Fruit fly (Drosophila melanogaster) whole organism, embryonic: ENCODE measurements around the gene mora.

Experiments used
- Abd-B ChIP-seq: fragments of 200-800 bp; sonication (Bioruptor generic); optimal IDR thresholded peaks from 2 replicates; lab custom pipeline; 2018; ENCODE audit warnings: missing biosample characterization, mild to moderate bottlenecking, missing genetic modification characterization, moderate library complexity
- Ada2b ChIP-seq: fragments of 200-800 bp; sonication (Bioruptor generic); IDR thresholded peaks from 2 replicates; pipeline ENCODE4 v1.3.6; 2022; ENCODE audit warnings: missing biosample characterization, missing genetic modification characterization
- BEAF-32 ChIP-seq: fragments of 200-800 bp; sonication (Bioruptor generic); optimal IDR thresholded peaks from 3 replicates; lab custom pipeline; 2017; ENCODE audit warnings: missing biosample characterization, missing genetic modification characterization, mild to moderate bottlenecking, moderate library complexity, missing genetic modification reagents
- CG12236 ChIP-seq: fragments of 200-800 bp; sonication (Bioruptor generic); optimal IDR thresholded peaks from 2 replicates; lab custom pipeline; 2016; ENCODE audit warnings: missing biosample characterization, missing genetic modification characterization
- CG1233 ChIP-seq: fragments of 200-800 bp; sonication (Bioruptor generic); optimal IDR thresholded peaks from 4 replicates; lab custom pipeline; 2018; ENCODE audit warnings: missing biosample characterization, mild to moderate bottlenecking, missing genetic modification characterization
- CG12744 ChIP-seq: fragments of 200-800 bp; sonication (Bioruptor generic); optimal IDR thresholded peaks from 2 replicates; lab custom pipeline; 2016; ENCODE audit warnings: missing biosample characterization, missing genetic modification characterization
- CG13287 ChIP-seq: fragments of 200-800 bp; sonication (Bioruptor generic); IDR thresholded peaks from 2 replicates; pipeline ENCODE4 v1.3.6; 2022; ENCODE audit warnings: missing biosample characterization, missing genetic modification characterization; ENCODE audit not compliant: partially characterized antibody
- CG14710 ChIP-seq: fragments of 200-800 bp; sonication (Bioruptor generic); optimal IDR thresholded peaks from 3 replicates; lab custom pipeline; 2019; ENCODE audit warnings: missing biosample characterization, mild to moderate bottlenecking, missing genetic modification characterization, moderate library complexity
- CG15514 ChIP-seq: fragments of 200-800 bp; sonication (Bioruptor generic); optimal IDR thresholded peaks from 3 replicates; lab custom pipeline; 2017; ENCODE audit warnings: missing biosample characterization, missing genetic modification characterization, mild to moderate bottlenecking, moderate library complexity, missing genetic modification reagents
- CG16779 ChIP-seq: fragments of 200-800 bp; sonication (Bioruptor generic); IDR thresholded peaks from 2 replicates; pipeline ENCODE4 v1.3.6; 2022; ENCODE audit warnings: missing biosample characterization, missing genetic modification characterization
- CG17912 ChIP-seq: fragments of 200-800 bp; sonication (Bioruptor generic); optimal IDR thresholded peaks from 2 replicates; lab custom pipeline; 2018; ENCODE audit warnings: missing biosample characterization, mild to moderate bottlenecking, missing genetic modification characterization
- CG1832 ChIP-seq: fragments of 200-800 bp; sonication (Bioruptor generic); optimal IDR thresholded peaks from 2 replicates; lab custom pipeline; 2017; ENCODE audit warnings: missing biosample characterization, mild to moderate bottlenecking, missing genetic modification characterization, inconsistent platforms
- CG18619 ChIP-seq: fragments of 200-800 bp; sonication (Bioruptor generic); optimal IDR thresholded peaks from 3 replicates; lab custom pipeline; 2017; ENCODE audit warnings: missing biosample characterization, mild to moderate bottlenecking, missing genetic modification characterization
- CG18764 ChIP-seq: fragments of 200-800 bp; sonication (Bioruptor generic); optimal IDR thresholded peaks from 3 replicates; lab custom pipeline; 2016; ENCODE audit warnings: missing biosample characterization, missing genetic modification characterization
- CG2889 ChIP-seq: fragments of 200-800 bp; sonication (Bioruptor generic); IDR thresholded peaks from 3 replicates; pipeline ENCODE4 v1.3.6; 2022; ENCODE audit warnings: missing biosample characterization, missing genetic modification characterization
- CG31365 ChIP-seq: fragments of 200-800 bp; sonication (Bioruptor generic); optimal IDR thresholded peaks from 2 replicates; lab custom pipeline; 2018; ENCODE audit warnings: missing biosample characterization, mild to moderate bottlenecking, missing genetic modification characterization
- CG31441 ChIP-seq: fragments of 200-800 bp; sonication (Bioruptor generic); IDR thresholded peaks from 2 replicates; pipeline ENCODE4 v1.3.6; 2022; ENCODE audit warnings: missing biosample characterization, missing genetic modification characterization
- CG3163 ChIP-seq: fragments of 200-800 bp; sonication (Bioruptor generic); optimal IDR thresholded peaks from 3 replicates; lab custom pipeline; 2016; ENCODE audit warnings: missing biosample characterization, missing genetic modification characterization
- CG4707 ChIP-seq: fragments of 200-800 bp; sonication (Bioruptor generic); optimal IDR thresholded peaks from 2 replicates; lab custom pipeline; 2018; ENCODE audit warnings: missing biosample characterization, mild to moderate bottlenecking, missing genetic modification characterization, moderate library complexity
- CG6813 ChIP-seq: fragments of 200-800 bp; sonication (Bioruptor generic); optimal IDR thresholded peaks from 2 replicates; lab custom pipeline; 2017; ENCODE audit warnings: missing biosample characterization, missing genetic modification characterization, mild to moderate bottlenecking, moderate library complexity, missing genetic modification reagents
- Camta ChIP-seq: fragments of 200-800 bp; sonication (Bioruptor generic); optimal IDR thresholded peaks from 2 replicates; lab custom pipeline; 2016; ENCODE audit warnings: missing biosample characterization, missing genetic modification characterization
- Dek ChIP-seq: fragments of 200-800 bp; sonication (Bioruptor generic); optimal IDR thresholded peaks from 3 replicates; lab custom pipeline; 2019; ENCODE audit warnings: missing biosample characterization, mild to moderate bottlenecking, missing genetic modification characterization, moderate library complexity
- Ets97D ChIP-seq: fragments of 200-800 bp; sonication (Bioruptor generic); optimal IDR thresholded peaks from 3 replicates; lab custom pipeline; 2016; ENCODE audit warnings: missing biosample characterization, missing genetic modification characterization
- Fer1 ChIP-seq: fragments of 200-800 bp; sonication (Bioruptor generic); optimal IDR thresholded peaks from 2 replicates; lab custom pipeline; 2017; ENCODE audit warnings: missing biosample characterization, mild to moderate bottlenecking, missing genetic modification characterization
- H2.0 ChIP-seq: fragments of 200-800 bp; sonication (Bioruptor generic); IDR thresholded peaks from 2 replicates; pipeline ENCODE4 v1.3.6; 2022; ENCODE audit warnings: missing biosample characterization, missing genetic modification characterization
- HHEX ChIP-seq: fragments of 200-800 bp; sonication (Bioruptor generic); optimal IDR thresholded peaks from 3 replicates; lab custom pipeline; 2017; ENCODE audit warnings: missing biosample characterization, mild to moderate bottlenecking, missing genetic modification characterization, missing genetic modification reagents
- HmgD ChIP-seq: fragments of 200-800 bp; sonication (Bioruptor generic); optimal IDR thresholded peaks from 3 replicates; lab custom pipeline; 2016; ENCODE audit warnings: missing biosample characterization, missing genetic modification characterization
- Meics ChIP-seq: fragments of 200-800 bp; sonication (Bioruptor generic); optimal IDR thresholded peaks from 2 replicates; lab custom pipeline; 2017; ENCODE audit warnings: missing biosample characterization, mild to moderate bottlenecking, missing genetic modification characterization
- Nf-YB ChIP-seq: fragments of 200-800 bp; sonication (Bioruptor generic); optimal IDR thresholded peaks from 3 replicates; lab custom pipeline; 2019; ENCODE audit warnings: missing biosample characterization, mild to moderate bottlenecking, missing genetic modification characterization, moderate library complexity
- NfI ChIP-seq: fragments of 200-800 bp; sonication (Bioruptor generic); optimal IDR thresholded peaks from 3 replicates; lab custom pipeline; 2018; ENCODE audit warnings: missing biosample characterization, mild to moderate bottlenecking, missing genetic modification characterization, moderate library complexity
- Opbp ChIP-seq: fragments of 200-800 bp; sonication (Bioruptor generic); IDR thresholded peaks from 3 replicates; pipeline ENCODE4 v1.3.6; 2022; ENCODE audit warnings: missing biosample characterization, missing genetic modification characterization; ENCODE audit not compliant: partially characterized antibody
- Sin3A ChIP-seq: fragments of >200 bp; optimal IDR thresholded peaks from 2 replicates; lab custom pipeline; 2018
- Ssrp ChIP-seq: fragments of 200-800 bp; sonication (Bioruptor generic); optimal IDR thresholded peaks from 2 replicates; lab custom pipeline; 2018; ENCODE audit warnings: missing biosample characterization, mild to moderate bottlenecking, missing genetic modification characterization, moderate library complexity
- Usf ChIP-seq: fragments of 200-800 bp; sonication (Bioruptor generic); optimal IDR thresholded peaks from 2 replicates; lab custom pipeline; 2017; ENCODE audit warnings: missing genotype, missing biosample characterization, missing genetic modification characterization
- Vsx1 ChIP-seq: fragments of 200-800 bp; sonication (Bioruptor generic); optimal IDR thresholded peaks from 2 replicates; lab custom pipeline; 2017; ENCODE audit warnings: missing biosample characterization, mild to moderate bottlenecking, missing genetic modification characterization, missing genetic modification reagents
- ap ChIP-seq: fragments of 200-800 bp; sonication (Bioruptor generic); IDR thresholded peaks from 2 replicates; pipeline ENCODE4 v1.3.6; 2022; ENCODE audit warnings: missing biosample characterization, missing genetic modification characterization
- ase ChIP-seq: fragments of 200-800 bp; sonication (Bioruptor generic); IDR thresholded peaks from 3 replicates; pipeline ENCODE4 v1.3.6; 2022; ENCODE audit warnings: missing biosample characterization, missing genetic modification characterization
- bbx ChIP-seq: fragments of 200-800 bp; sonication (Bioruptor generic); IDR thresholded peaks from 2 replicates; pipeline ENCODE4 v1.3.6; 2022; ENCODE audit warnings: missing biosample characterization, missing genetic modification characterization; ENCODE audit not compliant: partially characterized antibody
- bcd ChIP-seq: fragments of 200-800 bp; sonication (Bioruptor generic); optimal IDR thresholded peaks from 2 replicates; lab custom pipeline; 2017; ENCODE audit warnings: missing biosample characterization, mild to moderate bottlenecking, missing genetic modification characterization
- chm ChIP-seq: fragments of 200-800 bp; sonication (Bioruptor generic); IDR thresholded peaks from 2 replicates; pipeline ENCODE4 v1.3.6; 2022; ENCODE audit warnings: missing biosample characterization, missing genetic modification characterization
- crol ChIP-seq: fragments of 200-800 bp; sonication (Bioruptor generic); IDR thresholded peaks from 2 replicates; pipeline ENCODE4 v1.3.6; 2022; ENCODE audit warnings: missing biosample characterization, missing genetic modification characterization
- dpn ChIP-seq, 2 experiments: fragments of 200-800 bp; sonication (Bioruptor generic); optimal IDR thresholded peaks; 3 replicates each; lab custom pipeline; 2016; ENCODE audit warnings: missing biosample characterization in 2 of 2, missing genetic modification characterization in 2 of 2
- onecut ChIP-seq: fragments of 200-800 bp; sonication (Bioruptor generic); IDR thresholded peaks from 2 replicates; pipeline ENCODE4 v1.3.6; 2022; ENCODE audit warnings: missing biosample characterization, missing genetic modification characterization
- pb ChIP-seq: fragments of 200-800 bp; sonication (Bioruptor generic); optimal IDR thresholded peaks from 3 replicates; lab custom pipeline; 2016; ENCODE audit warnings: missing biosample characterization, missing genetic modification characterization
- peb ChIP-seq: fragments of 200-800 bp; sonication (Bioruptor generic); IDR thresholded peaks from 2 replicates; pipeline ENCODE4 v1.3.6; 2022; ENCODE audit warnings: missing biosample characterization, missing genetic modification characterization
- pnt ChIP-seq: fragments of 200-800 bp; sonication (Bioruptor generic); optimal IDR thresholded peaks from 3 replicates; lab custom pipeline; 2016; ENCODE audit warnings: missing biosample characterization, missing genetic modification characterization
- sim ChIP-seq: fragments of 200-800 bp; sonication (Bioruptor generic); IDR thresholded peaks from 2 replicates; pipeline ENCODE4 v1.3.6; 2022; ENCODE audit warnings: missing biosample characterization, missing genetic modification characterization
- sr ChIP-seq: fragments of 200-800 bp; sonication (Bioruptor generic); IDR thresholded peaks from 3 replicates; pipeline ENCODE4 v1.3.6; 2022; ENCODE audit warnings: missing biosample characterization, missing genetic modification characterization
- sug ChIP-seq: fragments of 200-800 bp; optimal IDR thresholded peaks from 2 replicates; lab custom pipeline; 2019; ENCODE audit warnings: missing biosample characterization, mild to moderate bottlenecking, missing genetic modification characterization, moderate library complexity
- tin ChIP-seq: fragments of 200-800 bp; sonication (Bioruptor generic); optimal IDR thresholded peaks from 3 replicates; lab custom pipeline; 2016; ENCODE audit warnings: missing biosample characterization, missing genetic modification characterization
- tio ChIP-seq: fragments of 200-800 bp; sonication (Bioruptor generic); optimal IDR thresholded peaks from 2 replicates; lab custom pipeline; 2017; ENCODE audit warnings: missing biosample characterization, missing genetic modification characterization, inconsistent platforms
- usp ChIP-seq: fragments of >200 bp; optimal IDR thresholded peaks from 2 replicates; lab custom pipeline; 2017; ENCODE audit warnings: missing biosample characterization, missing genetic modification characterization

mora gene

dm6 chr3R:24218565-24218964, 32.4 kb downstream of the mora start, which contains the start of gene CG17786 (continued):
- TF ChIP-seq CG13287 (GFP tag; lab: Robert Waterston, UW) (peak; percentile 64), CG1832 (GFP tag; lab: Kevin White, UChicago) (peak; percentile 54), crol (GFP tag; lab: Robert Waterston, UW) (no peak), Fer1 (peak; percentile 28), HmgD (GFP tag; lab: Kevin White, UChicago) (no peak), Meics (no peak), Ssrp (tag; lab: Kevin White, UChicago) (no peak), sr (GFP tag; lab: Robert Waterston, UW) (0 out of 3 replicates have a peak, but pooled peaks have one; percentile 22), CG16779 (GFP tag; lab: Robert Waterston, UW) (no peak), HHEX (no peak), CG31365 (tag; lab: Kevin White, UChicago) (no peak), Sin3A (lab: Kevin White, UChicago) (no peak), tio (no peak), Abd-B (GFP tag; lab: Kevin White, UChicago) (no peak), NfI (GFP tag; lab: Kevin White, UChicago) (no peak), Usf (no peak), tin (no peak), CG3163 (GFP tag; lab: Kevin White, UChicago) (peak; percentile 48), sug (tag; lab: Kevin White, UChicago) (no peak), pnt (GFP tag; lab: Kevin White, UChicago) (no peak), Opbp (GFP tag; lab: Robert Waterston, UW) (no peak), CG2889 (GFP tag; lab: Robert Waterston, UW) (no peak), dpn (GFP tag; optimal IDR thresholded peaks at IDR 0.05; lab: Kevin White, UChicago) (no peak), CG6813 (no peak), CG12744 (GFP tag; lab: Kevin White, UChicago) (no peak), CG18619 (GFP tag; lab: Kevin White, UChicago) (no peak), Ada2b (GFP tag; lab: Robert Waterston, UW) (no peak), CG15514 (GFP tag; lab: Kevin White, UChicago) (peak; percentile 30), bbx (GFP tag; lab: Robert Waterston, UW) (no peak; the same call in 1 of the 2 replicates), ap (no peak), CG18764 (no peak), usp (GFP tag; lab: Kevin White, UChicago) (no peak), peb (GFP tag; lab: Robert Waterston, UW) (no peak), chm (GFP tag; lab: Robert Waterston, UW) (peak; percentile 56), bcd (GFP tag; lab: Kevin White, UChicago) (no peak), CG14710 (tag; lab: Kevin White, UChicago) (no peak), BEAF-32 (GFP tag; lab: Kevin White, UChicago) (no peak), sim (GFP tag; lab: Robert Waterston, UW) (no peak), onecut (GFP tag; lab: Robert Waterston, UW) (0 out of 2 replicates have a peak, but pooled peaks have one; percentile 19), Vsx1 (GFP tag; lab: Kevin White, UChicago) (no peak), CG12236 (GFP tag; lab: Kevin White, UChicago) (no peak), Dek (tag; lab: Kevin White, UChicago) (no peak), ase (GFP tag; lab: Robert Waterston, UW) (no peak), CG17912 (GFP tag; lab: Kevin White, UChicago) (no peak), H2.0 (GFP tag; lab: Robert Waterston, UW) (no peak), Ets97D (no peak), pb (GFP tag; lab: Kevin White, UChicago) (no peak), Camta (GFP tag; lab: Kevin White, UChicago) (no peak), CG4707 (GFP tag; lab: Kevin White, UChicago) (no peak), CG31441 (GFP tag; lab: Robert Waterston, UW) (no peak), Nf-YB (GFP tag; lab: Kevin White, UChicago) (no peak), CG1233 (GFP tag; lab: Kevin White, UChicago) (no peak)
